Fruit fly (Drosophila melanogaster) whole organism, prepupa: ENCODE data around the gene Sfp33A4.

Experiments
- Blimp-1 ChIP-seq: fragments of 200-800 bp; sonication (Bioruptor generic); optimal IDR thresholded peaks from 3 replicates; lab custom pipeline; 2017; ENCODE audit warnings: missing biosample characterization, missing genetic modification characterization, mild to moderate bottlenecking, moderate library complexity, missing genetic modification reagents
- CG11294 ChIP-seq: fragments of 200-800 bp; sonication (Bioruptor generic); IDR thresholded peaks from 2 replicates; pipeline ENCODE4 v1.3.6; 2022; ENCODE audit warnings: missing biosample characterization, missing genetic modification characterization
- CG11762 ChIP-seq: fragments of 200-800 bp; sonication (Bioruptor generic); optimal IDR thresholded peaks from 3 replicates; lab custom pipeline; 2016; ENCODE audit warnings: missing biosample characterization, missing genetic modification characterization; ENCODE audit not compliant: insufficient read depth
- CG11902 ChIP-seq: fragments of 200-800 bp; sonication (Bioruptor generic); optimal IDR thresholded peaks from 3 replicates; lab custom pipeline; 2016; ENCODE audit warnings: missing biosample characterization, missing genetic modification characterization
- CG1621 ChIP-seq: fragments of 200-800 bp; sonication (Bioruptor generic); optimal IDR thresholded peaks from 3 replicates; lab custom pipeline; 2018; ENCODE audit warnings: missing biosample characterization, mild to moderate bottlenecking, missing genetic modification characterization
- CG32006 ChIP-seq: fragments of 200-800 bp; sonication (Bioruptor generic); optimal IDR thresholded peaks from 3 replicates; lab custom pipeline; 2017; ENCODE audit warnings: missing biosample characterization, mild to moderate bottlenecking, missing genetic modification characterization
- CG34406 ChIP-seq: fragments of 200-800 bp; sonication (Bioruptor generic); optimal IDR thresholded peaks from 3 replicates; lab custom pipeline; 2016; ENCODE audit warnings: missing biosample characterization, missing genetic modification characterization
- CG3919 ChIP-seq: fragments of 200-800 bp; sonication (Bioruptor generic); optimal IDR thresholded peaks from 3 replicates; lab custom pipeline; 2016; ENCODE audit warnings: missing biosample characterization, missing genetic modification characterization
- CG6163 ChIP-seq: fragments of 200-800 bp; sonication (Bioruptor generic); IDR thresholded peaks from 3 replicates; pipeline ENCODE4 v1.3.6; 2022; ENCODE audit warnings: missing biosample characterization, missing genetic modification characterization
- CG6808 ChIP-seq: fragments of 200-800 bp; sonication (Bioruptor generic); optimal IDR thresholded peaks from 3 replicates; lab custom pipeline; 2017; ENCODE audit warnings: missing biosample characterization, missing genetic modification characterization, mild to moderate bottlenecking, moderate library complexity, missing genetic modification reagents
- CG6854 ChIP-seq: fragments of 200-800 bp; sonication (Bioruptor generic); optimal IDR thresholded peaks from 2 replicates; lab custom pipeline; 2017; ENCODE audit warnings: missing biosample characterization, mild to moderate bottlenecking, missing genetic modification characterization
- CG7368 ChIP-seq: fragments of 200-800 bp; sonication (Bioruptor generic); optimal IDR thresholded peaks from 3 replicates; lab custom pipeline; 2016; ENCODE audit warnings: missing biosample characterization, missing genetic modification characterization
- CG8119 ChIP-seq: fragments of 200-800 bp; sonication (Bioruptor generic); IDR thresholded peaks from 3 replicates; pipeline ENCODE4 v1.3.6; 2022; ENCODE audit warnings: missing biosample characterization, missing genetic modification characterization
- CG8319 ChIP-seq: fragments of 200-800 bp; sonication (Bioruptor generic); optimal IDR thresholded peaks from 3 replicates; lab custom pipeline; 2016; ENCODE audit warnings: missing biosample characterization, missing genetic modification characterization
- CG8632 ChIP-seq: fragments of 200-800 bp; sonication (Bioruptor generic); optimal IDR thresholded peaks from 3 replicates; lab custom pipeline; 2016; ENCODE audit warnings: missing biosample characterization, missing genetic modification characterization
- Eip75B ChIP-seq: fragments of 200-800 bp; sonication (Bioruptor generic); optimal IDR thresholded peaks from 3 replicates; lab custom pipeline; 2016; ENCODE audit warnings: missing biosample characterization, missing genetic modification characterization
- Ets96B ChIP-seq: fragments of 200-800 bp; optimal IDR thresholded peaks from 2 replicates; lab custom pipeline; 2019; ENCODE audit warnings: missing biosample characterization, mild to moderate bottlenecking, missing genetic modification characterization, moderate library complexity
- Gug ChIP-seq: fragments of 200-800 bp; sonication (Bioruptor generic); IDR thresholded peaks from 2 replicates; pipeline ENCODE4 v1.3.6; 2022; ENCODE audit warnings: missing biosample characterization, missing genetic modification characterization
- Hr38 ChIP-seq: sonication (Bioruptor generic); optimal IDR thresholded peaks from 2 replicates; lab custom pipeline; 2016; ENCODE audit warnings: missing biosample characterization, missing genetic modification characterization
- Hr39 ChIP-seq: fragments of 200-800 bp; sonication (Bioruptor generic); optimal IDR thresholded peaks from 2 replicates; lab custom pipeline; 2016; ENCODE audit warnings: missing biosample characterization, missing genetic modification characterization
- Lpt ChIP-seq: fragments of 200-800 bp; sonication (Bioruptor generic); optimal IDR thresholded peaks from 3 replicates; lab custom pipeline; 2016; ENCODE audit warnings: missing biosample characterization, missing genetic modification characterization
- Met ChIP-seq: fragments of 200-800 bp; sonication (Bioruptor generic); optimal IDR thresholded peaks from 3 replicates; lab custom pipeline; 2016; ENCODE audit warnings: missing biosample characterization, missing genetic modification characterization
- OdsH ChIP-seq: fragments of 200-800 bp; sonication (Bioruptor generic); optimal IDR thresholded peaks from 3 replicates; lab custom pipeline; 2016; ENCODE audit warnings: missing biosample characterization, missing genetic modification characterization
- Smox ChIP-seq: fragments of 200-800 bp; sonication (Bioruptor generic); optimal IDR thresholded peaks from 3 replicates; lab custom pipeline; 2016; ENCODE audit warnings: missing biosample characterization, missing genetic modification characterization
- Sox14 ChIP-seq: fragments of 200-800 bp; sonication (Bioruptor generic); optimal IDR thresholded peaks from 3 replicates; lab custom pipeline; 2016; ENCODE audit warnings: missing biosample characterization, missing genetic modification characterization
- achi ChIP-seq: fragments of 200-800 bp; sonication (Bioruptor generic); optimal IDR thresholded peaks from 3 replicates; lab custom pipeline; 2016; ENCODE audit warnings: missing biosample characterization, missing genetic modification characterization
- cyc ChIP-seq: fragments of 200-800 bp; sonication (Bioruptor generic); optimal IDR thresholded peaks from 3 replicates; lab custom pipeline; 2016; ENCODE audit warnings: missing biosample characterization, missing genetic modification characterization
- eg ChIP-seq: fragments of 200-800 bp; sonication (Bioruptor generic); IDR thresholded peaks from 3 replicates; pipeline ENCODE4 v1.3.6; 2022; ENCODE audit warnings: missing biosample characterization, missing genetic modification characterization
- esn ChIP-seq: fragments of 200-800 bp; sonication (Bioruptor generic); optimal IDR thresholded peaks from 2 replicates; lab custom pipeline; 2016; ENCODE audit warnings: missing biosample characterization, mild to moderate bottlenecking, missing genetic modification characterization, moderate library complexity
- fd85E ChIP-seq: fragments of 200-800 bp; sonication (Bioruptor generic); optimal IDR thresholded peaks from 3 replicates; lab custom pipeline; 2016; ENCODE audit warnings: missing biosample characterization, missing genetic modification characterization
- salr ChIP-seq, 2 experiments: fragments of 200-800 bp; sonication (Bioruptor generic); optimal IDR thresholded peaks; 3 replicates each; lab custom pipeline; 2016 to 2018; ENCODE audit warnings: missing biosample characterization in 2 of 2, missing genetic modification characterization in 2 of 2, mild to moderate bottlenecking in 1 of 2
- spab ChIP-seq: fragments of 200-800 bp; sonication (Bioruptor generic); optimal IDR thresholded peaks from 2 replicates; lab custom pipeline; 2017; ENCODE audit warnings: missing biosample characterization, mild to moderate bottlenecking, missing genetic modification characterization, missing genetic modification reagents
- ss ChIP-seq, 2 experiments: fragments of 200-800 bp; sonication (Bioruptor generic); optimal IDR thresholded peaks; 2 replicates in 1 of 2; 3 replicates in 1 of 2; lab custom pipeline; 2017 to 2018; ENCODE audit warnings: mild to moderate bottlenecking in 2 of 2, missing biosample characterization in 2 of 2, missing genetic modification characterization in 2 of 2, moderate library complexity in 1 of 2
- svp ChIP-seq: fragments of 200-800 bp; sonication (Bioruptor generic); peaks from one replicate; lab custom pipeline; 2016; ENCODE audit warnings: missing biosample characterization, missing genetic modification characterization
- topi ChIP-seq: fragments of 200-800 bp; sonication (Bioruptor generic); optimal IDR thresholded peaks from 3 replicates; lab custom pipeline; 2016; ENCODE audit warnings: missing biosample characterization, missing genetic modification characterization

Sfp33A4 gene

dm6 chr2L:11834308-11834707, 2.7 kb upstream of the Sfp33A4 start, which contains the start of gene CG45012:
Gene CG45012 (plus strand): TSS chr2L:11834608.
- no peak for TF ChIP-seq spab (GFP tag; lab: Kevin White, UChicago)
- TF ChIP-seq Met = no peak
- no peak for TF ChIP-seq CG1621 (tag; lab: Kevin White, UChicago)
- TF ChIP-seq CG11762 (GFP tag; lab: Kevin White, UChicago) = no peak
- TF ChIP-seq Gug (GFP tag; lab: Robert Waterston, UW) = no peak
- no peak for TF ChIP-seq eg (GFP tag; lab: Robert Waterston, UW)
- no peak for TF ChIP-seq topi (GFP tag; lab: Kevin White, UChicago)
- TF ChIP-seq CG32006 (GFP tag; lab: Kevin White, UChicago) = no peak
- TF ChIP-seq CG8632 = no peak
- no peak for TF ChIP-seq CG11294 (GFP tag; lab: Robert Waterston, UW)
- TF ChIP-seq OdsH = no peak
- no peak for TF ChIP-seq CG7368
- no peak for TF ChIP-seq CG8119 (GFP tag; lab: Robert Waterston, UW)
- no peak for TF ChIP-seq Sox14
- TF ChIP-seq Ets96B (tag; lab: Kevin White, UChicago) = no peak
- TF ChIP-seq CG6163 (GFP tag; lab: Robert Waterston, UW) = no peak
- TF ChIP-seq Lpt (GFP tag; lab: Kevin White, UChicago) = no peak
- no peak for TF ChIP-seq Eip75B (GFP tag; lab: Kevin White, UChicago)
- TF ChIP-seq Blimp-1 (GFP tag; lab: Kevin White, UChicago) = no peak

dm6 chr2L:11837413-11837812, 370 bp downstream of the Sfp33A4 start, which contains the start of gene Sfp33A2:
Gene Sfp33A2 (plus strand): TSS chr2L:11837713.
- no peak for TF ChIP-seq Hr39 (GFP tag; lab: Kevin White, UChicago)

- no peak for TF ChIP-seq CG3919
- no peak for TF ChIP-seq cyc (GFP tag; lab: Kevin White, UChicago)
- no peak for TF ChIP-seq fd85E
- TF ChIP-seq OdsH = no peak
- no peak for TF ChIP-seq CG6808 (GFP tag; lab: Kevin White, UChicago)
- TF ChIP-seq Hr39 (GFP tag; lab: Kevin White, UChicago) = no peak
- TF ChIP-seq svp (GFP tag; lab: Kevin White, UChicago) = no peak
- TF ChIP-seq esn = no peak
- TF ChIP-seq Smox (GFP tag; lab: Kevin White, UChicago) = no peak
- no peak for TF ChIP-seq CG6854 (GFP tag; lab: Kevin White, UChicago)
- TF ChIP-seq CG8319 (GFP tag; lab: Kevin White, UChicago) = no peak
Measured at dm6 chr2L:11839612-11840011, 2.6 kb downstream of the Sfp33A4 start, which contains the start of gene Sfp33A3. Gene Sfp33A3 (plus strand): TSS chr2L:11839912.

- TF ChIP-seq CG34406 (GFP tag; lab: Kevin White, UChicago) (no peak), CG8119 (GFP tag; lab: Robert Waterston, UW) (no peak), Hr38 (GFP tag; lab: Kevin White, UChicago) (no peak), achi (no peak), salr (GFP tag; optimal IDR thresholded peaks at IDR 0.05; lab: Kevin White, UChicago) (no peak), CG11902 (GFP tag; lab: Kevin White, UChicago) (no peak)
- TF ChIP-seq, all 60 proteins: peak for 0
Measured at dm6 chr2L:11840391-11840790, 3.3 kb downstream of the Sfp33A4 start, which contains the start of gene CG31704. Gene CG31704 (plus strand): TSS chr2L:11840691.

- no peak for TF ChIP-seq Gug (GFP tag; lab: Robert Waterston, UW)
- peak; percentile 51 for TF ChIP-seq svp (GFP tag; lab: Kevin White, UChicago)
- TF ChIP-seq Smox (GFP tag; lab: Kevin White, UChicago) = peak; percentile 3
- peak; percentile 13 for TF ChIP-seq Met
- no peak for TF ChIP-seq ss (GFP tag; optimal IDR thresholded peaks at IDR 0.05; lab: Kevin White, UChicago)
- TF ChIP-seq, all 60 proteins: peak for 3
Measured at dm6 chr2L:11841538-11841937, 4.5 kb downstream of the Sfp33A4 start.
